Worm (Caenorhabditis elegans) whole organism, late embryonic: ENCODE results near the gene nog-1.
"Not testable (repeated sequence)": the region's sequence is repeated elsewhere in the genome, so short reads cannot be mapped to it uniquely, and the experiment has no call there.

Experiments
- ama-1 ChIP-seq: fragments of 150-350 bp; optimal IDR thresholded peaks from 2 replicates; lab custom pipeline; 2014
- ceh-19 ChIP-seq: fragments of 200-800 bp; sonication (Bioruptor generic); optimal IDR thresholded peaks from 2 replicates; lab custom pipeline; 2018; ENCODE audit warnings: mild to moderate bottlenecking, missing genetic modification characterization, missing compliant biosample characterization
- ceh-2 ChIP-seq: sonication (generic microtip); optimal IDR thresholded peaks from 2 replicates; lab custom pipeline; 2016; ENCODE audit warnings: missing genotype, missing genetic modification characterization, missing compliant biosample characterization
- ceh-9 ChIP-seq: sonication (generic microtip); optimal IDR thresholded peaks from 2 replicates; lab custom pipeline; 2016; ENCODE audit warnings: mild to moderate bottlenecking, missing genetic modification characterization, inconsistent platforms, missing compliant biosample characterization
- nfya-1 ChIP-seq: sonication (generic microtip); optimal IDR thresholded peaks from 2 replicates; lab custom pipeline; 2017; ENCODE audit warnings: missing genetic modification characterization, mild to moderate bottlenecking, missing compliant biosample characterization, antibody characterized with exemption, moderate library complexity
- nhr-11 ChIP-seq: fragments of 150-350 bp; optimal IDR thresholded peaks from 2 replicates; lab custom pipeline; 2014; ENCODE audit warnings: missing biosample characterization, missing genetic modification characterization
- pag-3 ChIP-seq: sonication (generic microtip); optimal IDR thresholded peaks from 2 replicates; lab custom pipeline; 2016; ENCODE audit warnings: missing compliant biosample characterization, missing genetic modification characterization, borderline replicate concordance
- pros-1 ChIP-seq: fragments of 150-350 bp; optimal IDR thresholded peaks from 2 replicates; lab custom pipeline; 2014; ENCODE audit warnings: missing biosample characterization, missing genetic modification reagents, missing genetic modification characterization
- ttx-3 ChIP-seq: sonication (generic microtip); optimal IDR thresholded peaks from 2 replicates; lab custom pipeline; 2016; ENCODE audit warnings: missing genetic modification reagents, missing genetic modification characterization, missing compliant biosample characterization
- unc-86 ChIP-seq: sonication (generic microtip); optimal IDR thresholded peaks from 2 replicates; lab custom pipeline; 2016; ENCODE audit warnings: missing genetic modification characterization, missing compliant biosample characterization
- zip-5 ChIP-seq: sonication (generic microtip); optimal IDR thresholded peaks from 2 replicates; lab custom pipeline; 2016; ENCODE audit warnings: missing genetic modification characterization, missing compliant biosample characterization

ce11 chrIV:385150-385937 is 8.3 kb upstream of the nog-1 start, which contains the start of gene rps-24:
- peak; percentile 66 for TF ChIP-seq ttx-3
- peak; percentile 86 for TF ChIP-seq nfya-1
- TF ChIP-seq nhr-11 (tag; lab: Kevin White, UChicago); ama-1; ceh-9: not testable (repeated sequence)
- TF ChIP-seq pag-3 (tag; lab: Kevin White, UChicago) = peak; percentile 94
- TF ChIP-seq zip-5 (tag; lab: Kevin White, UChicago) = peak; percentile 91
- TF ChIP-seq ceh-2 = peak; percentile 98
- peak; percentile 85 for TF ChIP-seq ceh-19 (GFP tag; lab: Kevin White, UChicago)
- TF ChIP-seq unc-86 = peak; percentile 86
- TF ChIP-seq pros-1 = peak; percentile 22
